Fruit fly (Drosophila melanogaster) whole organism, embryonic: Measurements from ENCODE around the gene haf.

ENCODE experiments used
- Aef1 ChIP-seq: fragments of 200-800 bp; sonication (Bioruptor generic); IDR thresholded peaks from 3 replicates; pipeline ENCODE4 v1.3.6; 2022; ENCODE audit warnings: missing biosample characterization, missing genetic modification characterization
- Blimp-1 ChIP-seq: fragments of 200-800 bp; sonication (Bioruptor generic); optimal IDR thresholded peaks from 3 replicates; lab custom pipeline; 2018; ENCODE audit warnings: missing biosample characterization, missing genetic modification characterization, mild to moderate bottlenecking, moderate library complexity, missing genetic modification reagents
- Bteb2 ChIP-seq: fragments of 200-800 bp; sonication (Bioruptor generic); optimal IDR thresholded peaks from 2 replicates; lab custom pipeline; 2016; ENCODE audit warnings: missing biosample characterization, missing genetic modification characterization
- CG10431 ChIP-seq: fragments of 200-800 bp; sonication (Bioruptor generic); optimal IDR thresholded peaks from 3 replicates; lab custom pipeline; 2018; ENCODE audit warnings: missing biosample characterization, mild to moderate bottlenecking, missing genetic modification characterization
- CG10543 ChIP-seq: fragments of 200-800 bp; sonication (Bioruptor generic); optimal IDR thresholded peaks from 3 replicates; lab custom pipeline; 2017; ENCODE audit warnings: missing biosample characterization, mild to moderate bottlenecking, missing genetic modification characterization, moderate library complexity
- CG11560 ChIP-seq: fragments of 200-800 bp; sonication (Bioruptor generic); IDR thresholded peaks from 3 replicates; pipeline ENCODE4 v1.3.6; 2022; ENCODE audit warnings: missing biosample characterization, missing genetic modification characterization
- CG12155 ChIP-seq: fragments of 200-800 bp; sonication (Bioruptor generic); optimal IDR thresholded peaks from 3 replicates; lab custom pipeline; 2016; ENCODE audit warnings: missing biosample characterization, missing genetic modification characterization
- CG13123 ChIP-seq: fragments of 200-800 bp; sonication (Bioruptor generic); optimal IDR thresholded peaks from 2 replicates; lab custom pipeline; 2016; ENCODE audit warnings: missing biosample characterization, missing genetic modification characterization
- CG17328 ChIP-seq: fragments of 200-800 bp; sonication (Bioruptor generic); IDR thresholded peaks from 2 replicates; pipeline ENCODE4 v1.3.6; 2022; ENCODE audit warnings: missing biosample characterization, missing genetic modification characterization
- CG17912 ChIP-seq: fragments of 200-800 bp; sonication (Bioruptor generic); optimal IDR thresholded peaks from 2 replicates; lab custom pipeline; 2018; ENCODE audit warnings: missing biosample characterization, mild to moderate bottlenecking, missing genetic modification characterization
- CG2116 ChIP-seq: fragments of 200-800 bp; sonication (Bioruptor generic); optimal IDR thresholded peaks from 3 replicates; lab custom pipeline; 2018; ENCODE audit warnings: missing biosample characterization, mild to moderate bottlenecking, missing genetic modification characterization
- CG2712 ChIP-seq: fragments of 200-800 bp; optimal IDR thresholded peaks from 3 replicates; lab custom pipeline; 2019; ENCODE audit warnings: missing biosample characterization, mild to moderate bottlenecking, missing genetic modification characterization, moderate library complexity
- CG2875 ChIP-seq: fragments of 200-800 bp; sonication (Bioruptor generic); optimal IDR thresholded peaks from 2 replicates; lab custom pipeline; 2017; ENCODE audit warnings: missing biosample characterization, mild to moderate bottlenecking, missing genetic modification characterization, missing genetic modification reagents
- CG31224 ChIP-seq: fragments of 200-800 bp; sonication (Bioruptor generic); IDR thresholded peaks from 2 replicates; pipeline ENCODE4 v1.3.6; 2022; ENCODE audit warnings: missing biosample characterization, missing genetic modification characterization
- CG32767 ChIP-seq: fragments of 200-800 bp; sonication (Bioruptor generic); IDR thresholded peaks from 2 replicates; pipeline ENCODE4 v1.3.6; 2022; ENCODE audit warnings: missing biosample characterization, missing genetic modification characterization
- CG33213 ChIP-seq: fragments of 200-800 bp; sonication (Bioruptor generic); optimal IDR thresholded peaks from 3 replicates; lab custom pipeline; 2016; ENCODE audit warnings: missing biosample characterization, missing genetic modification characterization
- CG33557 ChIP-seq: fragments of 200-800 bp; sonication (Bioruptor generic); optimal IDR thresholded peaks from 2 replicates; lab custom pipeline; 2019; ENCODE audit warnings: missing biosample characterization, mild to moderate bottlenecking, missing genetic modification characterization, moderate library complexity
- CG3407 ChIP-seq: fragments of 200-800 bp; sonication (Bioruptor generic); optimal IDR thresholded peaks from 2 replicates; lab custom pipeline; 2018; ENCODE audit warnings: missing biosample characterization, mild to moderate bottlenecking, missing genetic modification characterization
- CG34376 ChIP-seq: fragments of 200-800 bp; sonication (Bioruptor generic); optimal IDR thresholded peaks from 2 replicates; lab custom pipeline; 2018; ENCODE audit warnings: missing biosample characterization, mild to moderate bottlenecking, missing genetic modification characterization
- CG6791 ChIP-seq: fragments of 200-800 bp; sonication (Bioruptor generic); IDR thresholded peaks from 3 replicates; pipeline ENCODE4 v1.3.6; 2022; ENCODE audit warnings: missing biosample characterization, missing genetic modification characterization; ENCODE audit not compliant: partially characterized antibody
- CG6854 ChIP-seq: fragments of 200-800 bp; sonication (Bioruptor generic); optimal IDR thresholded peaks from 3 replicates; lab custom pipeline; 2017; ENCODE audit warnings: missing biosample characterization, mild to moderate bottlenecking, missing genetic modification characterization
- CG7786 ChIP-seq: fragments of 200-800 bp; sonication (Bioruptor generic); optimal IDR thresholded peaks from 2 replicates; lab custom pipeline; 2016; ENCODE audit warnings: missing biosample characterization, missing genetic modification characterization
- CG8944 ChIP-seq: fragments of 200-800 bp; sonication (Bioruptor generic); optimal IDR thresholded peaks from 3 replicates; lab custom pipeline; 2016; ENCODE audit warnings: missing biosample characterization, missing genetic modification characterization
- CG9727 ChIP-seq: fragments of 200-800 bp; sonication (Bioruptor generic); optimal IDR thresholded peaks from 3 replicates; lab custom pipeline; 2017; ENCODE audit warnings: missing biosample characterization, mild to moderate bottlenecking, missing genetic modification characterization
- Dad ChIP-seq: fragments of 200-800 bp; sonication (Bioruptor generic); optimal IDR thresholded peaks from 3 replicates; lab custom pipeline; 2016; ENCODE audit warnings: missing biosample characterization, missing genetic modification characterization
- Doc2 ChIP-seq: fragments of 200-800 bp; sonication (Bioruptor generic); IDR thresholded peaks from 2 replicates; pipeline ENCODE4 v1.3.6; 2022; ENCODE audit warnings: missing biosample characterization, missing genetic modification characterization
- Dp ChIP-seq: fragments of 200-800 bp; sonication (Bioruptor generic); optimal IDR thresholded peaks from 2 replicates; lab custom pipeline; 2018; ENCODE audit warnings: missing biosample characterization, mild to moderate bottlenecking, missing genetic modification characterization, moderate library complexity
- E2f1 ChIP-seq: fragments of 200-800 bp; sonication (Bioruptor generic); IDR thresholded peaks from 2 replicates; pipeline ENCODE4 v1.3.6; 2022; ENCODE audit warnings: missing biosample characterization, missing genetic modification characterization
- Ets97D ChIP-seq: fragments of 200-800 bp; sonication (Bioruptor generic); optimal IDR thresholded peaks from 3 replicates; lab custom pipeline; 2016; ENCODE audit warnings: missing biosample characterization, missing genetic modification characterization
- HLH54F ChIP-seq: fragments of 200-800 bp; sonication (Bioruptor generic); optimal IDR thresholded peaks from 3 replicates; lab custom pipeline; 2016; ENCODE audit warnings: missing biosample characterization, missing genetic modification characterization
- HLHmδ ChIP-seq: fragments of 200-800 bp; sonication (Bioruptor generic); optimal IDR thresholded peaks from 2 replicates; lab custom pipeline; 2018; ENCODE audit warnings: missing biosample characterization, mild to moderate bottlenecking, missing genetic modification characterization, moderate library complexity
- Hr39 ChIP-seq: fragments of >200 bp; optimal IDR thresholded peaks from 2 replicates; lab custom pipeline; 2017
- Mes4 ChIP-seq: fragments of 200-800 bp; sonication (Bioruptor generic); optimal IDR thresholded peaks from 2 replicates; lab custom pipeline; 2016; ENCODE audit warnings: missing biosample characterization, missing genetic modification characterization
- Mrtf ChIP-seq: fragments of 200-800 bp; sonication (Bioruptor generic); IDR thresholded peaks from 3 replicates; pipeline ENCODE4 v1.3.6; 2022; ENCODE audit warnings: missing biosample characterization, missing genetic modification characterization
- NFAT ChIP-seq: fragments of 200-800 bp; sonication (Bioruptor generic); IDR thresholded peaks from 2 replicates; pipeline ENCODE4 v1.3.6; 2022; ENCODE audit warnings: missing biosample characterization, missing genetic modification characterization
- Ptx1 ChIP-seq: fragments of 200-800 bp; sonication (Bioruptor generic); IDR thresholded peaks from 2 replicates; pipeline ENCODE4 v1.3.6; 2022; ENCODE audit warnings: missing biosample characterization, missing genetic modification characterization
- Ssrp ChIP-seq: fragments of 200-800 bp; sonication (Bioruptor generic); optimal IDR thresholded peaks from 2 replicates; lab custom pipeline; 2018; ENCODE audit warnings: missing biosample characterization, mild to moderate bottlenecking, missing genetic modification characterization, moderate library complexity
- ara ChIP-seq: fragments of 200-800 bp; sonication (Bioruptor generic); IDR thresholded peaks from 2 replicates; pipeline ENCODE4 v1.3.6; 2022; ENCODE audit warnings: missing biosample characterization, missing genetic modification characterization
- bcd ChIP-seq: fragments of 200-800 bp; sonication (Bioruptor generic); optimal IDR thresholded peaks from 2 replicates; lab custom pipeline; 2017; ENCODE audit warnings: missing biosample characterization, mild to moderate bottlenecking, missing genetic modification characterization
- br ChIP-seq: fragments of >200 bp; optimal IDR thresholded peaks from 2 replicates; lab custom pipeline; 2017
- btn ChIP-seq: fragments of 200-800 bp; sonication (Bioruptor generic); optimal IDR thresholded peaks from 2 replicates; lab custom pipeline; 2016; ENCODE audit warnings: missing biosample characterization, missing genetic modification characterization
- crol ChIP-seq: fragments of 200-800 bp; sonication (Bioruptor generic); IDR thresholded peaks from 2 replicates; pipeline ENCODE4 v1.3.6; 2022; ENCODE audit warnings: missing biosample characterization, missing genetic modification characterization
- dysf ChIP-seq: fragments of 200-800 bp; sonication (Bioruptor generic); IDR thresholded peaks from 3 replicates; pipeline ENCODE4 v1.3.6; 2022; ENCODE audit warnings: missing biosample characterization, missing genetic modification characterization
- esg ChIP-seq: fragments of 200-800 bp; sonication (Bioruptor generic); conservative IDR thresholded peaks from 2 replicates; pipeline ENCODE4 v1.3.6; 2022; ENCODE audit warnings: missing biosample characterization, missing genetic modification characterization
- fd3F ChIP-seq: fragments of 200-800 bp; sonication (Bioruptor generic); optimal IDR thresholded peaks from 2 replicates; lab custom pipeline; 2018; ENCODE audit warnings: missing biosample characterization, mild to moderate bottlenecking, missing genetic modification characterization, moderate library complexity
- insv ChIP-seq, 2 experiments: fragments of 200-800 bp; sonication (Bioruptor generic); optimal IDR thresholded peaks; 3 replicates each; lab custom pipeline; 2016 to 2018; ENCODE audit warnings: missing biosample characterization in 2 of 2, missing genetic modification characterization in 2 of 2
- jing ChIP-seq: fragments of 200-800 bp; sonication (Bioruptor generic); optimal IDR thresholded peaks from 2 replicates; lab custom pipeline; 2018; ENCODE audit warnings: missing biosample characterization, mild to moderate bottlenecking, missing genetic modification characterization
- mam ChIP-seq: fragments of 200-800 bp; sonication (Bioruptor generic); optimal IDR thresholded peaks from 3 replicates; lab custom pipeline; 2016; ENCODE audit warnings: missing biosample characterization, missing genetic modification characterization
- nerfin-1 ChIP-seq: fragments of 200-800 bp; sonication (Bioruptor generic); optimal IDR thresholded peaks from 3 replicates; lab custom pipeline; 2019; ENCODE audit warnings: missing biosample characterization, mild to moderate bottlenecking, missing genetic modification characterization, moderate library complexity
- ro ChIP-seq: fragments of 200-800 bp; sonication (Bioruptor generic); IDR thresholded peaks from 2 replicates; pipeline ENCODE4 v1.3.6; 2022; ENCODE audit warnings: missing biosample characterization, missing genetic modification characterization
- vfl ChIP-seq: fragments of 200-800 bp; sonication (Bioruptor generic); optimal IDR thresholded peaks from 2 replicates; lab custom pipeline; 2016; ENCODE audit warnings: missing biosample characterization, missing genetic modification characterization
- zen ChIP-seq: fragments of 200-800 bp; sonication (Bioruptor generic); optimal IDR thresholded peaks from 3 replicates; lab custom pipeline; 2018; ENCODE audit warnings: missing biosample characterization, mild to moderate bottlenecking, missing genetic modification characterization, moderate library complexity

The haf gene

dm6 chr2L:1632730-1633172 lies 77.8 kb downstream of the haf start (continued):
- TF ChIP-seq CG9727 (GFP tag; lab: Kevin White, UChicago) (peak; percentile 90), zen (tag; lab: Kevin White, UChicago) (peak; percentile 51), dysf (peak; percentile 99), Hr39 (no peak), Bteb2 (GFP tag; lab: Kevin White, UChicago) (peak; percentile 96), CG13123 (GFP tag; lab: Kevin White, UChicago) (peak; percentile 82), bcd (GFP tag; lab: Kevin White, UChicago) (peak; percentile 92), CG31224 (peak; percentile 92), CG6791 (no peak), CG3407 (peak; percentile 32), CG10431 (GFP tag; lab: Kevin White, UChicago) (no peak), Mes4 (GFP tag; lab: Kevin White, UChicago) (peak; percentile 83), CG10543 (GFP tag; lab: Kevin White, UChicago) (peak; percentile 96), Mrtf (GFP tag; lab: Robert Waterston, UW) (peak; percentile 99), Blimp-1 (peak; percentile 58), CG17912 (GFP tag; lab: Kevin White, UChicago) (peak; percentile 1), Ptx1 (peak; percentile 98), crol (GFP tag; lab: Robert Waterston, UW) (peak; percentile 67), CG32767 (peak; percentile 96), CG34376 (GFP tag; lab: Kevin White, UChicago) (peak; percentile 93), ro (peak; percentile 91), Ssrp (tag; lab: Kevin White, UChicago) (peak; percentile 75), CG17328 (GFP tag; lab: Robert Waterston, UW) (peak; percentile 94), esg (peak; percentile 98), CG2712 (tag; lab: Kevin White, UChicago) (peak; percentile 75), CG33213 (GFP tag; lab: Kevin White, UChicago) (peak; percentile 95), br (lab: Kevin White, UChicago) (no peak), Aef1 (peak; percentile 99), vfl (GFP tag; lab: Kevin White, UChicago) (peak; percentile 77), CG2875 (peak; percentile 56), Dad (GFP tag; lab: Kevin White, UChicago) (peak; percentile 94), mam (GFP tag; lab: Kevin White, UChicago) (peak; percentile 99), CG7786 (GFP tag; lab: Kevin White, UChicago) (peak; percentile 83), HLH54F (GFP tag; lab: Kevin White, UChicago) (peak; percentile 95), CG8944 (GFP tag; lab: Kevin White, UChicago) (peak; percentile 80), CG33557 (GFP tag; lab: Kevin White, UChicago) (no peak), btn (GFP tag; lab: Kevin White, UChicago) (peak; percentile 86), insv (GFP tag; optimal IDR thresholded peaks at IDR 0.05; lab: Kevin White, UChicago) (peak in 1 of 2 experiments; percentile 70), ara (GFP tag; lab: Robert Waterston, UW) (peak; percentile 75), fd3F (GFP tag; lab: Kevin White, UChicago) (peak; percentile 99), CG12155 (GFP tag; lab: Kevin White, UChicago) (peak; percentile 94), CG2116 (GFP tag; lab: Kevin White, UChicago) (peak; percentile 43), CG6854 (GFP tag; lab: Kevin White, UChicago) (peak; percentile 95), Dp (GFP tag; lab: Kevin White, UChicago) (peak; percentile 10), jing (GFP tag; lab: Kevin White, UChicago) (peak; percentile 89), E2f1 (GFP tag; lab: Robert Waterston, UW) (peak; percentile 98), CG11560 (tag; lab: Robert Waterston, UW) (peak; percentile 91), NFAT (GFP tag; lab: Robert Waterston, UW) (peak; percentile 98), Doc2 (GFP tag; lab: Robert Waterston, UW) (peak; percentile 97), HLHmδ (no peak), Ets97D (GFP tag; lab: Kevin White, UChicago) (peak; percentile 88), nerfin-1 (tag; lab: Kevin White, UChicago) (peak; percentile 53)
